Worm (Caenorhabditis elegans) whole organism, mixed stage, embryonic: ENCODE measurements around the gene W09B6.4.

Source experiments
- ham-2 ChIP-seq: fragments of 200-800 bp; sonication (Bioruptor generic); optimal IDR thresholded peaks from 2 replicates; lab custom pipeline; 2018; ENCODE audit warnings: mild to moderate bottlenecking, missing genetic modification characterization, missing compliant biosample characterization
- mls-2 ChIP-seq: sonication (generic microtip); optimal IDR thresholded peaks from 2 replicates; lab custom pipeline; 2016; ENCODE audit warnings: mild to moderate bottlenecking, missing genetic modification characterization, moderate library complexity, missing compliant biosample characterization
- nhr-237 ChIP-seq: fragments of 150-350 bp; optimal IDR thresholded peaks from 2 replicates; lab custom pipeline; 2014; ENCODE audit warnings: missing biosample characterization, missing genetic modification characterization
- nhr-28 ChIP-seq: fragments of 150-350 bp; optimal IDR thresholded peaks from 2 replicates; lab custom pipeline; 2014; ENCODE audit warnings: missing biosample characterization, missing genetic modification characterization
- unc-62 ChIP-seq: fragments of 150-350 bp; optimal IDR thresholded peaks from 2 replicates; lab custom pipeline; 2014; ENCODE audit warnings: missing biosample characterization, missing genetic modification reagents, missing genetic modification characterization
- zip-8 ChIP-seq: fragments of 150-350 bp; optimal IDR thresholded peaks from 2 replicates; lab custom pipeline; 2014; ENCODE audit warnings: missing biosample characterization, missing genetic modification characterization

- TF ChIP-seq mls-2 (tag; lab: Kevin White, UChicago) (no peak), nhr-237 (tag; lab: Kevin White, UChicago) (no peak), unc-62 (no peak), nhr-28 (no peak), zip-8 (tag; lab: Kevin White, UChicago) (no peak), ham-2 (GFP tag; lab: Kevin White, UChicago) (no peak)
Observed at ce11 chrII:1163275-1163674, 22.6 kb upstream of the W09B6.4 start, which contains the start of gene T23F4.2.
